Worm (Caenorhabditis elegans) whole organism, L4 larva: ENCODE data around the gene F47D12.6.

Experiments used
- F10B5.3 ChIP-seq: sonication (generic microtip); optimal IDR thresholded peaks from 2 replicates; lab custom pipeline; 2016; ENCODE audit warnings: mild to moderate bottlenecking, missing genetic modification characterization, missing compliant biosample characterization
- F26F4.8 ChIP-seq: fragments of 200-800 bp; sonication (Bioruptor generic); conservative IDR thresholded peaks from 2 replicates; pipeline ENCODE4 v1.3.6; 2022; ENCODE audit warnings: missing genetic modification characterization, missing compliant biosample characterization
- T20F7.1 ChIP-seq: fragments of 200-800 bp; sonication (Bioruptor generic); optimal IDR thresholded peaks from 2 replicates; lab custom pipeline; 2018; ENCODE audit warnings: mild to moderate bottlenecking, missing genetic modification characterization, missing compliant biosample characterization
- Y105C5A.15 ChIP-seq: fragments of 200-800 bp; sonication (Bioruptor generic); IDR thresholded peaks from 2 replicates; pipeline ENCODE4 v1.3.6; 2022; ENCODE audit warnings: missing genetic modification characterization, missing compliant biosample characterization
- aha-1 ChIP-seq: fragments of 150-350 bp; peaks from one replicate; lab custom pipeline; 2014; ENCODE audit warnings: missing biosample characterization, missing genetic modification characterization
- aly-2 ChIP-seq: sonication (generic microtip); optimal IDR thresholded peaks from 2 replicates; lab custom pipeline; 2018; ENCODE audit warnings: missing biosample characterization, missing genetic modification characterization
- ama-1 ChIP-seq: fragments of 150-350 bp; optimal IDR thresholded peaks from 2 replicates; lab custom pipeline; 2014; ENCODE audit warnings: inconsistent platforms, mixed read lengths
- ceh-20 ChIP-seq: fragments of 200-800 bp; sonication (Bioruptor generic); IDR thresholded peaks from 2 replicates; pipeline ENCODE4 v1.3.6; 2022; ENCODE audit warnings: missing genetic modification reagents, missing genetic modification characterization, missing compliant biosample characterization
- ceh-28 ChIP-seq: fragments of 150-350 bp; optimal IDR thresholded peaks from 2 replicates; lab custom pipeline; 2014; ENCODE audit warnings: missing biosample characterization, missing genetic modification reagents, missing genetic modification characterization
- ceh-44 ChIP-seq: fragments of 200-800 bp; sonication (Bioruptor generic); IDR thresholded peaks from 2 replicates; pipeline ENCODE4 v1.3.6; 2022; ENCODE audit warnings: missing genetic modification reagents, missing genetic modification characterization, missing compliant biosample characterization
- daf-19 ChIP-seq: fragments of 200-800 bp; sonication (Bioruptor generic); conservative IDR thresholded peaks from 2 replicates; pipeline ENCODE4 v1.3.6; 2022; ENCODE audit warnings: missing genetic modification characterization, missing compliant biosample characterization
- dmd-6 ChIP-seq: fragments of 200-800 bp; sonication (Bioruptor generic); IDR thresholded peaks from 2 replicates; pipeline ENCODE4 v1.3.6; 2022; ENCODE audit warnings: missing genetic modification reagents, missing genetic modification characterization, missing compliant biosample characterization
- dmd-8 ChIP-seq: fragments of 200-800 bp; sonication (Bioruptor generic); IDR thresholded peaks from 2 replicates; pipeline ENCODE4 v1.3.6; 2022; ENCODE audit warnings: missing genetic modification characterization, missing compliant biosample characterization
- dmd-9 ChIP-seq: fragments of 200-800 bp; sonication (Bioruptor generic); IDR thresholded peaks from 2 replicates; pipeline ENCODE4 v1.3.6; 2022; ENCODE audit warnings: missing genetic modification reagents, missing genetic modification characterization, missing compliant biosample characterization
- dpl-1 ChIP-seq: fragments of 150-350 bp; optimal IDR thresholded peaks from 2 replicates; lab custom pipeline; 2014; ENCODE audit warnings: missing biosample characterization, missing genetic modification reagents, missing genetic modification characterization
- duxl-1 ChIP-seq: sonication (generic microtip); optimal IDR thresholded peaks from 2 replicates; lab custom pipeline; 2016; ENCODE audit warnings: mild to moderate bottlenecking, missing genetic modification characterization, moderate library complexity, missing compliant biosample characterization; ENCODE audit not compliant: poor library complexity
- dve-1 ChIP-seq: sonication (generic microtip); optimal IDR thresholded peaks from 2 replicates; lab custom pipeline; 2017; ENCODE audit warnings: antibody characterized with exemption, mild to moderate bottlenecking, missing genetic modification characterization, missing compliant biosample characterization; ENCODE audit not compliant: insufficient read depth
- egl-27 ChIP-seq: sonication (generic microtip); optimal IDR thresholded peaks from 3 replicates; lab custom pipeline; 2017; ENCODE audit warnings: missing biosample characterization, missing genetic modification reagents, missing genetic modification characterization
- fkh-10 ChIP-seq: fragments of 150-350 bp; optimal IDR thresholded peaks from 2 replicates; lab custom pipeline; 2014; ENCODE audit warnings: missing biosample characterization, missing genetic modification reagents, missing genetic modification characterization
- hif-1 ChIP-seq, 2 experiments: sonication (generic microtip); optimal IDR thresholded peaks; 2 replicates each; lab custom pipeline; 2016 to 2017; ENCODE audit warnings: missing compliant biosample characterization in 2 of 2, missing genetic modification characterization in 2 of 2, missing genetic modification reagents in 2 of 2, missing genotype in 2 of 2, mild to moderate bottlenecking in 1 of 2
- hlh-11 ChIP-seq: fragments of 200-800 bp; sonication (Bioruptor generic); optimal IDR thresholded peaks from 2 replicates; lab custom pipeline; 2018; ENCODE audit warnings: mild to moderate bottlenecking, missing genetic modification characterization, missing compliant biosample characterization
- jun-1 ChIP-seq: fragments of 150-350 bp; optimal IDR thresholded peaks from 2 replicates; lab custom pipeline; 2014; ENCODE audit warnings: missing biosample characterization, missing genetic modification reagents, missing genetic modification characterization
- lin-13 ChIP-seq: fragments of 150-350 bp; optimal IDR thresholded peaks from 2 replicates; lab custom pipeline; 2014; ENCODE audit warnings: missing biosample characterization, missing genetic modification reagents, missing genetic modification characterization
- mdl-1 ChIP-seq, 2 experiments: fragments of 150-350 bp in 1 of 2; sonication (generic microtip) in 1 of 2; optimal IDR thresholded peaks; 2 replicates each; lab custom pipeline; 2014 to 2017; ENCODE audit warnings: missing biosample characterization in 2 of 2, missing genetic modification characterization in 2 of 2
- mep-1 ChIP-seq: fragments of 150-350 bp; sonication (generic microtip); optimal IDR thresholded peaks from 3 replicates; lab custom pipeline; 2014; ENCODE audit warnings: missing biosample characterization, missing genetic modification characterization
- mes-2 ChIP-seq: sonication (generic microtip); optimal IDR thresholded peaks from 2 replicates; lab custom pipeline; 2016; ENCODE audit warnings: missing genotype, mild to moderate bottlenecking, missing genetic modification characterization, missing compliant biosample characterization; ENCODE audit not compliant: poor library complexity, severe bottlenecking
- mxl-3 ChIP-seq: fragments of 200-800 bp; sonication (Bioruptor generic); optimal IDR thresholded peaks from 2 replicates; lab custom pipeline; 2018; ENCODE audit warnings: mild to moderate bottlenecking, missing genetic modification characterization, missing compliant biosample characterization
- nhr-111 ChIP-seq: fragments of 200-800 bp; sonication (Bioruptor generic); optimal IDR thresholded peaks from 2 replicates; lab custom pipeline; 2018; ENCODE audit warnings: mild to moderate bottlenecking, missing genetic modification characterization, missing compliant biosample characterization
- nhr-6 ChIP-seq: fragments of 150-350 bp; optimal IDR thresholded peaks from 2 replicates; lab custom pipeline; 2014; ENCODE audit warnings: missing biosample characterization, missing genetic modification characterization
- sdz-12 ChIP-seq: fragments of 200-800 bp; sonication (Bioruptor generic); optimal IDR thresholded peaks from 2 replicates; lab custom pipeline; 2018; ENCODE audit warnings: mild to moderate bottlenecking, missing genetic modification characterization, missing compliant biosample characterization
- snpc-1.2 ChIP-seq: fragments of 200-800 bp; sonication (Bioruptor generic); IDR thresholded peaks from 2 replicates; pipeline ENCODE4 v1.3.6; 2022; ENCODE audit warnings: missing genetic modification reagents, missing genetic modification characterization, missing compliant biosample characterization
- spr-1 ChIP-seq: sonication (generic microtip); optimal IDR thresholded peaks from 2 replicates; lab custom pipeline; 2016; ENCODE audit warnings: mild to moderate bottlenecking, missing genetic modification characterization, missing compliant biosample characterization
- tag-97 ChIP-seq: fragments of 200-800 bp; sonication (Bioruptor generic); IDR thresholded peaks from 2 replicates; pipeline ENCODE4 v1.3.6; 2022; ENCODE audit warnings: missing genetic modification characterization, missing compliant biosample characterization
- unc-39 ChIP-seq: sonication (generic microtip); optimal IDR thresholded peaks from 2 replicates; lab custom pipeline; 2017; ENCODE audit warnings: missing biosample characterization, missing genetic modification characterization
- unc-62 ChIP-seq, 3 experiments: fragments of 150-350 bp in 1 of 3; sonication (generic microtip); optimal IDR thresholded peaks in 2 of 3; peaks in 1 of 3; 1 replicate in 1 of 3; 2 replicates in 2 of 3; lab custom pipeline; 2014 to 2017; ENCODE audit warnings: missing biosample characterization in 3 of 3, missing genetic modification characterization in 3 of 3, missing genetic modification reagents in 3 of 3, missing genotype in 1 of 3
- zfp-3 ChIP-seq: fragments of 200-800 bp; sonication (Bioruptor generic); conservative IDR thresholded peaks from 2 replicates; pipeline ENCODE4 v1.3.6; 2022; ENCODE audit warnings: missing genetic modification reagents, missing genetic modification characterization, missing compliant biosample characterization
- zip-11 ChIP-seq: fragments of 200-800 bp; sonication (Bioruptor generic); IDR thresholded peaks from 2 replicates; pipeline ENCODE4 v1.3.6; 2022; ENCODE audit warnings: missing genetic modification characterization, missing compliant biosample characterization
- ztf-11 ChIP-seq: fragments of 150-350 bp; optimal IDR thresholded peaks from 2 replicates; lab custom pipeline; 2014; ENCODE audit warnings: missing biosample characterization, missing genetic modification characterization

F47D12.6 gene

ce11 chrIII:6303114-6303647 is 16.1 kb upstream of the F47D12.6 start, which contains the start of gene F47D12.9 (continued):
- peak; percentile 73; the same call in 1 of the 2 replicates for TF ChIP-seq dmd-6
- TF ChIP-seq zfp-3, result 0 out of 2 replicates have a peak, but pooled peaks have one; percentile 5
- TF ChIP-seq mxl-3, result peak; percentile 88
- 0 out of 2 replicates have a peak, but pooled peaks have one; percentile 19 for TF ChIP-seq dmd-9 (GFP tag; lab: Robert Waterston, UW)
- TF ChIP-seq F10B5.3, result no peak
- TF ChIP-seq T20F7.1, result peak; percentile 33
- no peak for TF ChIP-seq daf-19
- TF ChIP-seq ztf-11, result no peak
- no peak for TF ChIP-seq snpc-1.2 (GFP tag; lab: Robert Waterston, UW)
- TF ChIP-seq ceh-44 (GFP tag; lab: Robert Waterston, UW), result no peak
- no peak for TF ChIP-seq dmd-8 (GFP tag; lab: Robert Waterston, UW)
- TF ChIP-seq duxl-1 (tag; lab: Kevin White, UChicago), result no peak
- TF ChIP-seq nhr-6 (tag; lab: Kevin White, UChicago), result peak; percentile 89
- TF ChIP-seq mdl-1 (tag; optimal IDR thresholded peaks at IDR 0.05; lab: Kevin White, UChicago), result peak; percentile 26 to 85
- peak; percentile 51 for TF ChIP-seq dpl-1 (GFP tag; lab: Kevin White, UChicago)
- no peak for TF ChIP-seq spr-1 (tag; lab: Kevin White, UChicago)
- TF ChIP-seq jun-1 (tag; lab: Kevin White, UChicago), result peak; percentile 12
- TF ChIP-seq mep-1 (tag; lab: Kevin White, UChicago), result peak; percentile 81
- TF ChIP-seq unc-39 (tag; lab: Kevin White, UChicago), result no peak
- TF ChIP-seq egl-27, result no peak
- no peak for TF ChIP-seq aly-2 (tag; lab: Kevin White, UChicago)
- no peak for TF ChIP-seq nhr-111 (GFP tag; lab: Kevin White, UChicago)
- 0 out of 2 replicates have a peak, but pooled peaks have one; percentile 7 for TF ChIP-seq Y105C5A.15 (GFP tag; lab: Robert Waterston, UW)
- no peak for TF ChIP-seq zip-11 (GFP tag; lab: Robert Waterston, UW)
- TF ChIP-seq ceh-20 (GFP tag; lab: Robert Waterston, UW), result peak; percentile 72
- TF ChIP-seq hlh-11 (tag; lab: Kevin White, UChicago), result peak; percentile 90
- peak; percentile 83 for TF ChIP-seq dve-1
- no peak for TF ChIP-seq tag-97 (GFP tag; lab: Robert Waterston, UW)
- TF ChIP-seq lin-13 (GFP tag; lab: Kevin White, UChicago), result peak; percentile 71

- TF ChIP-seq mes-2 (tag; lab: Kevin White, UChicago) (no peak), ama-1 (lab: Kevin White, UChicago) (peak; percentile 5), sdz-12 (GFP tag; lab: Kevin White, UChicago) (no peak), Y105C5A.15 (GFP tag; lab: Robert Waterston, UW) (no peak), aha-1 (peak; percentile 98)
Observed at ce11 chrIII:6300297-6300696, 13.2 kb upstream of the F47D12.6 start.

ce11 chrIII:6298131-6298530 is 11.0 kb upstream of the F47D12.6 start, which contains the start of gene F47D12.3:
F47D12.3 (plus strand) TSS chrIII:6298461.
- TF ChIP-seq ceh-20 (GFP tag; lab: Robert Waterston, UW) (peak; percentile 18; the same call in 1 of the 2 replicates), T20F7.1 (no peak), F10B5.3 (no peak), unc-62 (GFP tag; optimal IDR thresholded peaks at IDR 0.05 in 1 of 2; lab: Kevin White, UChicago) (peak in 1 of 2 experiments; percentile 97), unc-62 (tag; optimal IDR thresholded peaks at IDR 0.05; lab: Kevin White, UChicago) (no peak), hif-1 (tag; optimal IDR thresholded peaks at IDR 0.05; lab: Kevin White, UChicago) (no peak)

ce11 chrIII:6297599-6297998 is 10.5 kb upstream of the F47D12.6 start:
- TF ChIP-seq ceh-28 (tag; lab: Kevin White, UChicago), result no peak
- no peak for TF ChIP-seq duxl-1 (tag; lab: Kevin White, UChicago)
- TF ChIP-seq unc-62 (GFP tag; optimal IDR thresholded peaks at IDR 0.05 in 1 of 2; lab: Kevin White, UChicago), result peak in 1 of 2 experiments; percentile 91
- TF ChIP-seq unc-62 (tag; optimal IDR thresholded peaks at IDR 0.05; lab: Kevin White, UChicago), result no peak
- no peak for TF ChIP-seq dmd-9 (GFP tag; lab: Robert Waterston, UW)
- no peak for TF ChIP-seq mep-1 (tag; lab: Kevin White, UChicago)
- peak; percentile 20 for TF ChIP-seq fkh-10 (GFP tag; lab: Kevin White, UChicago)
- no peak for TF ChIP-seq F26F4.8 (GFP tag; lab: Robert Waterston, UW)
- no peak for TF ChIP-seq nhr-111 (GFP tag; lab: Kevin White, UChicago)
- TF ChIP-seq dpl-1 (GFP tag; lab: Kevin White, UChicago), result no peak
